Worm (Caenorhabditis elegans): ENCODE results near the gene dop-4.
A peak's percentile ranks its signal among the peaks of the same experiment; 100 is the strongest.

Gene dop-4

DNA sequence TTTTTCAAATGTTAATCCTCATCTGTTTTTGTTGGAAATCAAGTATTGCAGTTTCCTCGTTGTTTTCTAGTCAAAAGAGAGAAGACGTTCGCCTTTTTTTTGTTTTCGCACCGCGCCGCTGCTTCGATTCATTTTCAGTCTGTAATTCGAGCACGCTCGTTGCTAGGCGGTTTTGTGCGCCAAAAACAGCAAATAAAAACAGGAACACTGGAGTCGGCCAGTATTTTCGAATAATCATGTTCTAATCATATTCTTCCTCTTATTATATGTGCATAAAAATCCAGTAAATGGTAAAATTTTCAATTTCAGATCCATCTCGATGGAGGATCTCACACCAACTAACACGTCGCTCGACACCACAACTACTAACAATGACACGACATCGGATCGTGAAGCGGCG is 26.0 kb downstream of the dop-4 start, which contains the start of gene pdk-1:
TSS of gene pdk-1 (plus strand) at position 301 of the 400 bp plus-strand sequence.
- TF ChIP-seq F13H6.1 (tag; optimal IDR thresholded peaks at IDR 0.05) (no peak), nhr-11 (tag; optimal IDR thresholded peaks at IDR 0.05) (no peak), gmeb-1 (tag; optimal IDR thresholded peaks at IDR 0.05) (no peak), sma-9 (GFP tag; optimal IDR thresholded peaks at IDR 0.05) (no peak), sma-9 (tag; optimal IDR thresholded peaks at IDR 0.05) (no peak), nhr-25 (tag; optimal IDR thresholded peaks at IDR 0.05) (no peak), aly-2 (tag; optimal IDR thresholded peaks at IDR 0.05) (no peak), nhr-21 (tag; optimal IDR thresholded peaks at IDR 0.05) (no peak), ama-1 (optimal IDR thresholded peaks at IDR 0.05) (no peak), elt-1 (tag; optimal IDR thresholded peaks at IDR 0.05) (no peak), nhr-12 (tag; optimal IDR thresholded peaks at IDR 0.05) (no peak), skn-1 (tag; optimal IDR thresholded peaks at IDR 0.05) (no peak), unc-55 (GFP tag; optimal IDR thresholded peaks at IDR 0.05) (no peak), mdl-1 (tag; optimal IDR thresholded peaks at IDR 0.05) (no peak), ZK546.5 (tag; optimal IDR thresholded peaks at IDR 0.05) (no peak), unc-39 (tag; optimal IDR thresholded peaks at IDR 0.05) (no peak), egl-27 (tag; optimal IDR thresholded peaks at IDR 0.05) (no peak), fos-1 (tag; optimal IDR thresholded peaks at IDR 0.05) (no peak), snpc-4 (tag; optimal IDR thresholded peaks at IDR 0.05) (no peak)

DNA sequence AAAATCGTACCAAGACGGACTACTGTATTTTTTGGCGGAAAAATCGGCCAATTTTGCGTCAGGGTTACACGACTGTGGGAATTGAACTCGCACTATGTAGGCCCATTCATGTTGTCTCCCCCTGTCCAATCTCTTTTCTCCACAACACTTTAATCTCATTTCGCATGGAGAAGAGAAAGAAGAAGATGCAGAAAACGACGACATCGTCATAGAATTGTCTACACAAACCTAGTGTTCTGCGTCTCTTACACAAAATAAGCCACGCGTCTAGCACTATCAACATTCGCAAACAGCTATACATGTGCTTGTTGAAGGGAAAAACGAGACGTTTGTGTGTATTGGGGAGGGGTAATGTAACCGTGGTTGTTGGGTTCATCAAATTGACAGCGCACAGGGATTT is 27.9 kb downstream of the dop-4 start:
- TF ChIP-seq unc-55 (GFP tag; optimal IDR thresholded peaks at IDR 0.05) = peak; percentile 99
- TF ChIP-seq snpc-4 (tag; optimal IDR thresholded peaks at IDR 0.05) = peak; percentile 41
- no peak for TF ChIP-seq unc-39 (tag; optimal IDR thresholded peaks at IDR 0.05)
- TF ChIP-seq F13H6.1 (tag; optimal IDR thresholded peaks at IDR 0.05) = peak; percentile 58
- no peak for TF ChIP-seq ztf-1 (GFP tag; conservative IDR thresholded peaks at IDR 0.05)
- no peak for TF ChIP-seq mbf-1 (tag; optimal IDR thresholded peaks at IDR 0.05)
- no peak for TF ChIP-seq nhr-23 (tag; optimal IDR thresholded peaks at IDR 0.05)
- peak; percentile 91 for TF ChIP-seq nhr-6 (tag; optimal IDR thresholded peaks at IDR 0.05)
- TF ChIP-seq nhr-77 (tag; optimal IDR thresholded peaks at IDR 0.05) = peak; percentile 78
- TF ChIP-seq lsy-2 (tag; optimal IDR thresholded peaks at IDR 0.05) = peak; percentile 74 to 84
- peak; percentile 41 for TF ChIP-seq lin-39 (tag; optimal IDR thresholded peaks at IDR 0.05)
- TF ChIP-seq C34F6.9 (tag; optimal IDR thresholded peaks at IDR 0.05) = peak; percentile 68
- TF ChIP-seq ama-1 (optimal IDR thresholded peaks at IDR 0.05) = no peak
- no peak for TF ChIP-seq elt-3 (tag; optimal IDR thresholded peaks at IDR 0.05)
- no peak for TF ChIP-seq elt-1 (tag; optimal IDR thresholded peaks at IDR 0.05)
- TF ChIP-seq sem-4 (tag; optimal IDR thresholded peaks at IDR 0.05) = peak; percentile 72
- TF ChIP-seq crh-2 (tag; optimal IDR thresholded peaks at IDR 0.05) = peak; percentile 93
- TF ChIP-seq gmeb-1 (tag; optimal IDR thresholded peaks at IDR 0.05) = peak; percentile 77
- peak; percentile 16 for TF ChIP-seq nhr-237 (tag; optimal IDR thresholded peaks at IDR 0.05)
- no peak for TF ChIP-seq unc-62 (GFP tag; optimal IDR thresholded peaks at IDR 0.05)
- peak; percentile 98 for TF ChIP-seq nhr-129 (tag; optimal IDR thresholded peaks at IDR 0.05)
- no peak for TF ChIP-seq skn-1 (tag; optimal IDR thresholded peaks at IDR 0.05)
- peak; percentile 61 to 81 for TF ChIP-seq mdl-1 (tag; optimal IDR thresholded peaks at IDR 0.05)
- TF ChIP-seq aly-2 (tag; optimal IDR thresholded peaks at IDR 0.05) = no peak
- TF ChIP-seq fos-1 (tag; optimal IDR thresholded peaks at IDR 0.05) = peak; percentile 79
- TF ChIP-seq mab-5 (tag; optimal IDR thresholded peaks at IDR 0.05) = peak; percentile 78
- peak; percentile 83 for TF ChIP-seq lin-11 (tag; optimal IDR thresholded peaks at IDR 0.05)
- peak; percentile 82 for TF ChIP-seq nhr-25 (tag; optimal IDR thresholded peaks at IDR 0.05)
- TF ChIP-seq Y55F3AM.14 (GFP tag; optimal IDR thresholded peaks at IDR 0.05) = no peak
- no peak for TF ChIP-seq peb-1 (tag; optimal IDR thresholded peaks at IDR 0.05)
- no peak for TF ChIP-seq nhr-12 (tag; optimal IDR thresholded peaks at IDR 0.05)
- TF ChIP-seq blmp-1 (tag; optimal IDR thresholded peaks at IDR 0.05; ENCODE audit: insufficient read depth) = peak; percentile 46
- no peak for TF ChIP-seq ztf-11 (tag; optimal IDR thresholded peaks at IDR 0.05)
- peak; percentile 22 for TF ChIP-seq sma-9 (GFP tag; optimal IDR thresholded peaks at IDR 0.05)
- no peak for TF ChIP-seq sma-9 (tag; optimal IDR thresholded peaks at IDR 0.05)
- TF ChIP-seq lin-13 (GFP tag; optimal IDR thresholded peaks at IDR 0.05) = peak; percentile 75
- TF ChIP-seq sma-3 (GFP tag; optimal IDR thresholded peaks at IDR 0.05) = peak; percentile 85
- TF ChIP-seq dmd-4 (tag; optimal IDR thresholded peaks at IDR 0.05) = no peak
- peak; percentile 67 for TF ChIP-seq egl-27 (tag; optimal IDR thresholded peaks at IDR 0.05)
- peak; percentile 55 for TF ChIP-seq ceh-82 (tag; optimal IDR thresholded peaks at IDR 0.05)
- TF ChIP-seq nhr-10 (tag; optimal IDR thresholded peaks at IDR 0.05) = no peak
- TF ChIP-seq alr-1 (tag; optimal IDR thresholded peaks at IDR 0.05) = no peak
- peak; percentile 54 for TF ChIP-seq ceh-16 (tag; optimal IDR thresholded peaks at IDR 0.05)
- peak; percentile 17 for TF ChIP-seq R02D3.7 (tag; optimal IDR thresholded peaks at IDR 0.05)
- TF ChIP-seq zag-1 (tag; optimal IDR thresholded peaks at IDR 0.05) = peak; percentile 83
- peak; percentile 29 for TF ChIP-seq ztf-4 (tag; optimal IDR thresholded peaks at IDR 0.05)
- TF ChIP-seq nhr-21 (tag; optimal IDR thresholded peaks at IDR 0.05) = peak; percentile 88
- no peak for TF ChIP-seq nhr-11 (tag; optimal IDR thresholded peaks at IDR 0.05)
- no peak for TF ChIP-seq ZK546.5 (tag; optimal IDR thresholded peaks at IDR 0.05)

Data from whole organism, L2 larva.